Fruit fly (Drosophila melanogaster): ENCODE results near the gene RpS14b.

DNA sequence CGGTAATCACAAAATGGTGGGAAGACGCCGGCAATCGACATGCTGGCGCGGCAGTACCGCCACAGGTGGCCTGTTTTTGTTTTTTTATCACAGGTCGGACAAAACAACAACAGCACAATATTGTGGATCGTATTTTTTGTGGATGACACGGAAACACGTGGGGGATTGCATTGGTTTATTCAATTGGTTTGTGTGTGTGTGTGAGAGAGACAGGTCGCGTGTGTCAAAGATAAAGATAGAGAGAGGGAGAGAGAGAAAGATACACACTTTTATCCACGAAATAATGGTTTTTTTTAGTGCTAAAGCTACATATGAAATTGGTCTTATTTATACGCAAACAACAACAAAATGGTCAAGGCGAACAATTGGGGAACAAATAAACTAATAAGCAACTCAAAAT is 24.3 kb downstream of the RpS14b start:
- TF ChIP-seq repo (GFP tag; optimal IDR thresholded peaks at IDR 0.05) (no peak), fd3F (GFP tag; optimal IDR thresholded peaks at IDR 0.05) (no peak), CG7745 (tag; optimal IDR thresholded peaks at IDR 0.05) (no peak), CG3281 (GFP tag; optimal IDR thresholded peaks at IDR 0.05) (no peak), MBD-R2 (GFP tag; IDR thresholded peaks at IDR 0.05) (no peak), Ptx1 (GFP tag; IDR thresholded peaks at IDR 0.05) (no peak), Vsx1 (GFP tag; optimal IDR thresholded peaks at IDR 0.05) (no peak), CG34376 (GFP tag; optimal IDR thresholded peaks at IDR 0.05) (no peak), Rx (GFP tag; IDR thresholded peaks at IDR 0.05) (no peak), dan (GFP tag; IDR thresholded peaks at IDR 0.05) (no peak), cato (GFP tag; optimal IDR thresholded peaks at IDR 0.05; ENCODE audit: borderline replicate concordance) (no peak), CG15479 (GFP tag; optimal IDR thresholded peaks at IDR 0.05) (peak; percentile 41), B-H1 (GFP tag; IDR thresholded peaks at IDR 0.05) (no peak)
